Fruit fly (Drosophila melanogaster): ENCODE measurements around the gene mnb.

The mnb gene

dm6 chrX:17829083-17829997 is 57.7 kb downstream of the mnb start (continued):
- TF ChIP-seq p53 (GFP tag; optimal IDR thresholded peaks at IDR 0.05), result peak; percentile 80
- no peak for TF ChIP-seq slou (GFP tag; optimal IDR thresholded peaks at IDR 0.05)
- TF ChIP-seq Sry-β (GFP tag; optimal IDR thresholded peaks at IDR 0.05), result no peak
- no peak for TF ChIP-seq CG6854 (GFP tag; optimal IDR thresholded peaks at IDR 0.05)
- TF ChIP-seq CG2116 (GFP tag; optimal IDR thresholded peaks at IDR 0.05), result no peak
- TF ChIP-seq pzg (GFP tag; optimal IDR thresholded peaks at IDR 0.05), result no peak
- TF ChIP-seq CG9727 (GFP tag; optimal IDR thresholded peaks at IDR 0.05), result peak; percentile 77
- TF ChIP-seq NC2α (GFP tag; optimal IDR thresholded peaks at IDR 0.05), result no peak
- no peak for TF ChIP-seq dm (GFP tag; optimal IDR thresholded peaks at IDR 0.05)
- peak; percentile 22; the same call in 1 of the 3 replicates for TF ChIP-seq CG11695 (GFP tag; IDR thresholded peaks at IDR 0.05)
- no peak for TF ChIP-seq lov (optimal IDR thresholded peaks at IDR 0.05)
- 0 out of 3 replicates have a peak, but pooled peaks have one; percentile 31 for TF ChIP-seq lov (GFP tag; IDR thresholded peaks at IDR 0.05)
- TF ChIP-seq sd (tag; optimal IDR thresholded peaks at IDR 0.05), result no peak
- TF ChIP-seq YL-1 (GFP tag; optimal IDR thresholded peaks at IDR 0.05), result no peak
- TF ChIP-seq CG3726 (GFP tag; IDR thresholded peaks at IDR 0.05), result no peak
- TF ChIP-seq twi (tag; optimal IDR thresholded peaks at IDR 0.05), result peak; percentile 69
- no peak for TF ChIP-seq psq (GFP tag; optimal IDR thresholded peaks at IDR 0.05)
- TF ChIP-seq Drgx (GFP tag; IDR thresholded peaks at IDR 0.05), result peak; percentile 57
- peak; percentile 87 for TF ChIP-seq Sox100B (GFP tag; optimal IDR thresholded peaks at IDR 0.05)
- peak; percentile 91 for TF ChIP-seq CG18262 (tag; optimal IDR thresholded peaks at IDR 0.05)
- TF ChIP-seq kni (GFP tag; optimal IDR thresholded peaks at IDR 0.05), result peak; percentile 66
- no peak for TF ChIP-seq CG31365 (tag; optimal IDR thresholded peaks at IDR 0.05)
- no peak for TF ChIP-seq corto (GFP tag; optimal IDR thresholded peaks at IDR 0.05)
- no peak for TF ChIP-seq GATAe (GFP tag; conservative IDR thresholded peaks at IDR 0.05)
- no peak for TF ChIP-seq CG12071 (GFP tag; optimal IDR thresholded peaks at IDR 0.05)
- TF ChIP-seq so (GFP tag; IDR thresholded peaks at IDR 0.05), result no peak; the same call in 1 of the 3 replicates
- peak; percentile 87 for TF ChIP-seq CG11696 (GFP tag; IDR thresholded peaks at IDR 0.05)
- TF ChIP-seq CG12155 (GFP tag; optimal IDR thresholded peaks at IDR 0.05), result no peak
- TF ChIP-seq ato (GFP tag; IDR thresholded peaks at IDR 0.05; ENCODE audit: partially characterized antibody), result no peak
- no peak for TF ChIP-seq da (GFP tag; optimal IDR thresholded peaks at IDR 0.05)
- TF ChIP-seq Nf-YC (tag; optimal IDR thresholded peaks at IDR 0.05), result no peak
- no peak for TF ChIP-seq HmgZ (tag; optimal IDR thresholded peaks at IDR 0.05)
- TF ChIP-seq CG9215 (GFP tag; IDR thresholded peaks at IDR 0.05), result no peak
- peak; percentile 70 for TF ChIP-seq CG12391 (tag; optimal IDR thresholded peaks at IDR 0.05)
- TF ChIP-seq br (optimal IDR thresholded peaks at IDR 0.05), result no peak
- TF ChIP-seq Dref (GFP tag; IDR thresholded peaks at IDR 0.05), result no peak
- peak; percentile 84 for TF ChIP-seq CG17829 (tag; optimal IDR thresholded peaks at IDR 0.05)
- no peak for TF ChIP-seq CG14014 (GFP tag; IDR thresholded peaks at IDR 0.05)
- no peak for TF ChIP-seq NC2β (GFP tag; optimal IDR thresholded peaks at IDR 0.05)
- no peak for TF ChIP-seq dimm (GFP tag; IDR thresholded peaks at IDR 0.05)
- no peak for TF ChIP-seq sc (optimal IDR thresholded peaks at IDR 0.05)
- peak; percentile 74 for TF ChIP-seq sc (GFP tag; optimal IDR thresholded peaks at IDR 0.05)
- no peak for TF ChIP-seq Trl (optimal IDR thresholded peaks at IDR 0.05)
- peak; percentile 10 for TF ChIP-seq Trl (GFP tag; optimal IDR thresholded peaks at IDR 0.05)
- no peak for TF ChIP-seq Kr (GFP tag; optimal IDR thresholded peaks at IDR 0.05)
- TF ChIP-seq Rfx (GFP tag; IDR thresholded peaks at IDR 0.05), result peak; percentile 16; the same call in 1 of the 2 replicates
- no peak for TF ChIP-seq CG15073 (GFP tag; optimal IDR thresholded peaks at IDR 0.05)
- peak; percentile 34 for TF ChIP-seq CG18619 (GFP tag; optimal IDR thresholded peaks at IDR 0.05)
- TF ChIP-seq gfzf (GFP tag; optimal IDR thresholded peaks at IDR 0.05), result no peak
- TF ChIP-seq sim (GFP tag; IDR thresholded peaks at IDR 0.05), result no peak
- TF ChIP-seq Max (GFP tag; optimal IDR thresholded peaks at IDR 0.05), result peak; percentile 26

All from whole organism, embryonic.